Fruit fly (Drosophila melanogaster) whole organism, prepupa: ENCODE measurements around the gene Hsp26.

ENCODE experiments used
- Blimp-1 ChIP-seq: fragments of 200-800 bp; sonication (Bioruptor generic); optimal IDR thresholded peaks from 3 replicates; lab custom pipeline; 2017; ENCODE audit warnings: missing biosample characterization, missing genetic modification characterization, mild to moderate bottlenecking, moderate library complexity, missing genetic modification reagents
- CG10631 ChIP-seq: fragments of 200-800 bp; sonication (Bioruptor generic); optimal IDR thresholded peaks from 2 replicates; lab custom pipeline; 2016; ENCODE audit warnings: missing biosample characterization, missing genetic modification characterization
- CG10669 ChIP-seq: fragments of 200-800 bp; sonication (Bioruptor generic); optimal IDR thresholded peaks from 3 replicates; lab custom pipeline; 2018; ENCODE audit warnings: missing biosample characterization, mild to moderate bottlenecking, missing genetic modification characterization, moderate library complexity
- CG11294 ChIP-seq: fragments of 200-800 bp; sonication (Bioruptor generic); IDR thresholded peaks from 2 replicates; pipeline ENCODE4 v1.3.6; 2022; ENCODE audit warnings: missing biosample characterization, missing genetic modification characterization
- CG11762 ChIP-seq: fragments of 200-800 bp; sonication (Bioruptor generic); optimal IDR thresholded peaks from 3 replicates; lab custom pipeline; 2016; ENCODE audit warnings: missing biosample characterization, missing genetic modification characterization; ENCODE audit not compliant: insufficient read depth
- CG1621 ChIP-seq: fragments of 200-800 bp; sonication (Bioruptor generic); optimal IDR thresholded peaks from 3 replicates; lab custom pipeline; 2018; ENCODE audit warnings: missing biosample characterization, mild to moderate bottlenecking, missing genetic modification characterization
- CG16779 ChIP-seq: fragments of 200-800 bp; sonication (Bioruptor generic); optimal IDR thresholded peaks from 3 replicates; lab custom pipeline; 2017; ENCODE audit warnings: missing biosample characterization, mild to moderate bottlenecking, missing genetic modification characterization
- CG31627 ChIP-seq: fragments of 200-800 bp; sonication (Bioruptor generic); optimal IDR thresholded peaks from 3 replicates; lab custom pipeline; 2016; ENCODE audit warnings: missing biosample characterization, missing genetic modification characterization
- CG34406 ChIP-seq: fragments of 200-800 bp; sonication (Bioruptor generic); optimal IDR thresholded peaks from 3 replicates; lab custom pipeline; 2016; ENCODE audit warnings: missing biosample characterization, missing genetic modification characterization
- CG4318 ChIP-seq: fragments of 200-800 bp; sonication (Bioruptor generic); optimal IDR thresholded peaks from 3 replicates; lab custom pipeline; 2017; ENCODE audit warnings: missing biosample characterization, mild to moderate bottlenecking, missing genetic modification characterization
- CG6163 ChIP-seq: fragments of 200-800 bp; sonication (Bioruptor generic); IDR thresholded peaks from 3 replicates; pipeline ENCODE4 v1.3.6; 2022; ENCODE audit warnings: missing biosample characterization, missing genetic modification characterization
- CG6792 ChIP-seq: fragments of 200-800 bp; sonication (Bioruptor generic); optimal IDR thresholded peaks from 3 replicates; lab custom pipeline; 2016; ENCODE audit warnings: missing biosample characterization, missing genetic modification characterization
- CG6854 ChIP-seq: fragments of 200-800 bp; sonication (Bioruptor generic); optimal IDR thresholded peaks from 2 replicates; lab custom pipeline; 2017; ENCODE audit warnings: missing biosample characterization, mild to moderate bottlenecking, missing genetic modification characterization
- CG8319 ChIP-seq: fragments of 200-800 bp; sonication (Bioruptor generic); optimal IDR thresholded peaks from 3 replicates; lab custom pipeline; 2016; ENCODE audit warnings: missing biosample characterization, missing genetic modification characterization
- CG8632 ChIP-seq: fragments of 200-800 bp; sonication (Bioruptor generic); optimal IDR thresholded peaks from 3 replicates; lab custom pipeline; 2016; ENCODE audit warnings: missing biosample characterization, missing genetic modification characterization
- Eip75B ChIP-seq: fragments of 200-800 bp; sonication (Bioruptor generic); optimal IDR thresholded peaks from 3 replicates; lab custom pipeline; 2016; ENCODE audit warnings: missing biosample characterization, missing genetic modification characterization
- Eip78C ChIP-seq: fragments of 200-800 bp; sonication (Bioruptor generic); peaks from one replicate; lab custom pipeline; 2016; ENCODE audit warnings: missing biosample characterization, missing genetic modification characterization
- Eip93F ChIP-seq: fragments of 200-800 bp; sonication (Bioruptor generic); optimal IDR thresholded peaks from 2 replicates; lab custom pipeline; 2016; ENCODE audit warnings: missing biosample characterization, mild to moderate bottlenecking, missing genetic modification characterization
- Ets21C ChIP-seq: fragments of 200-800 bp; sonication (Bioruptor generic); optimal IDR thresholded peaks from 3 replicates; lab custom pipeline; 2016; ENCODE audit warnings: missing biosample characterization, missing genetic modification characterization
- Ets96B ChIP-seq: fragments of 200-800 bp; optimal IDR thresholded peaks from 2 replicates; lab custom pipeline; 2019; ENCODE audit warnings: missing biosample characterization, mild to moderate bottlenecking, missing genetic modification characterization, moderate library complexity
- Hr39 ChIP-seq: fragments of 200-800 bp; sonication (Bioruptor generic); optimal IDR thresholded peaks from 2 replicates; lab custom pipeline; 2016; ENCODE audit warnings: missing biosample characterization, missing genetic modification characterization
- Hr4 ChIP-seq: fragments of 200-800 bp; sonication (Bioruptor generic); optimal IDR thresholded peaks from 3 replicates; lab custom pipeline; 2016; ENCODE audit warnings: missing biosample characterization, missing genetic modification characterization
- Lpt ChIP-seq: fragments of 200-800 bp; sonication (Bioruptor generic); optimal IDR thresholded peaks from 3 replicates; lab custom pipeline; 2016; ENCODE audit warnings: missing biosample characterization, missing genetic modification characterization
- Smox ChIP-seq: fragments of 200-800 bp; sonication (Bioruptor generic); optimal IDR thresholded peaks from 3 replicates; lab custom pipeline; 2016; ENCODE audit warnings: missing biosample characterization, missing genetic modification characterization
- Sox102F ChIP-seq: fragments of 200-800 bp; sonication (Bioruptor generic); optimal IDR thresholded peaks from 2 replicates; lab custom pipeline; 2016; ENCODE audit warnings: missing biosample characterization, mild to moderate bottlenecking, missing genetic modification characterization
- Sox14 ChIP-seq: fragments of 200-800 bp; sonication (Bioruptor generic); optimal IDR thresholded peaks from 3 replicates; lab custom pipeline; 2016; ENCODE audit warnings: missing biosample characterization, missing genetic modification characterization
- Sox15 ChIP-seq: fragments of 200-800 bp; sonication (Bioruptor generic); optimal IDR thresholded peaks from 3 replicates; lab custom pipeline; 2016; ENCODE audit warnings: missing biosample characterization, missing genetic modification characterization
- cyc ChIP-seq: fragments of 200-800 bp; sonication (Bioruptor generic); optimal IDR thresholded peaks from 3 replicates; lab custom pipeline; 2016; ENCODE audit warnings: missing biosample characterization, missing genetic modification characterization
- dsx ChIP-seq: fragments of 200-800 bp; optimal IDR thresholded peaks from 3 replicates; lab custom pipeline; 2019; ENCODE audit warnings: missing biosample characterization, mild to moderate bottlenecking, missing genetic modification characterization, moderate library complexity; ENCODE audit not compliant: poor library complexity, severe bottlenecking
- fkh ChIP-seq: fragments of 200-800 bp; sonication (Bioruptor generic); optimal IDR thresholded peaks from 3 replicates; lab custom pipeline; 2017; ENCODE audit warnings: missing biosample characterization, mild to moderate bottlenecking, missing genetic modification characterization, moderate library complexity
- lz ChIP-seq: fragments of 200-800 bp; sonication (Bioruptor generic); optimal IDR thresholded peaks from 3 replicates; lab custom pipeline; 2016; ENCODE audit warnings: missing biosample characterization, missing genetic modification characterization
- net ChIP-seq: fragments of 200-800 bp; sonication (Bioruptor generic); optimal IDR thresholded peaks from 3 replicates; lab custom pipeline; 2016; ENCODE audit warnings: missing biosample characterization, missing genetic modification characterization
- ss ChIP-seq, 2 experiments: fragments of 200-800 bp; sonication (Bioruptor generic); optimal IDR thresholded peaks; 2 replicates in 1 of 2; 3 replicates in 1 of 2; lab custom pipeline; 2017 to 2018; ENCODE audit warnings: mild to moderate bottlenecking in 2 of 2, missing biosample characterization in 2 of 2, missing genetic modification characterization in 2 of 2, moderate library complexity in 1 of 2
- svp ChIP-seq: fragments of 200-800 bp; sonication (Bioruptor generic); peaks from one replicate; lab custom pipeline; 2016; ENCODE audit warnings: missing biosample characterization, missing genetic modification characterization
- vri ChIP-seq: fragments of 200-800 bp; sonication (Bioruptor generic); optimal IDR thresholded peaks from 3 replicates; lab custom pipeline; 2016; ENCODE audit warnings: missing biosample characterization, mild to moderate bottlenecking, missing genetic modification characterization

The Hsp26 gene

DNA sequence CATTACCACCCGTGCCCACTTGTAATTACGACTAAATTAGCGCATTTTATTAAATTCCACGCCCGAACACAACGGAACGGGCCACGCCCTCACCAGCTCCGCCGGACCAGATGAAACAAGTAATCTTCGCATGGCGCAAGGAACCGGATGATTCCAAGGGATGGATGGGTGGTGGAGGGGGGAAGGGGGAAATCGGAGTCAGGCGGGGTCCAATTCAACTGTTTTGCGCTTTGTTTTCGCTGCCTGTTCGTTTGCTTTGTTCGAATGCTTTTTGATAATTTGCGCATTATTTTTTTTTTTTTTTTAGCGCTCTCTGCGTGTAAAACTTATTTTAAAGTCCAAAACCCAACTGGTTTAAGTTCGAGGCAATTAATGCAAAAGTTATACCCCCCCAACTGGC lies 19.5 kb upstream of the Hsp26 start:
- TF ChIP-seq Hr4 (GFP tag; lab: Kevin White, UChicago), result no peak
- no peak for TF ChIP-seq cyc (GFP tag; lab: Kevin White, UChicago)
- TF ChIP-seq CG31627, result no peak
- no peak for TF ChIP-seq CG4318 (GFP tag; lab: Kevin White, UChicago)
- TF ChIP-seq vri, result no peak
- TF ChIP-seq Lpt (GFP tag; lab: Kevin White, UChicago), result no peak
- no peak for TF ChIP-seq CG6792 (GFP tag; lab: Kevin White, UChicago)
- TF ChIP-seq CG6163 (GFP tag; lab: Robert Waterston, UW), result no peak
- no peak for TF ChIP-seq CG11294 (GFP tag; lab: Robert Waterston, UW)
- TF ChIP-seq fkh, result no peak
- no peak for TF ChIP-seq net (GFP tag; lab: Kevin White, UChicago)
- TF ChIP-seq Eip75B (GFP tag; lab: Kevin White, UChicago), result no peak
- peak; percentile 76 for TF ChIP-seq CG1621 (tag; lab: Kevin White, UChicago)
- TF ChIP-seq CG10669 (GFP tag; lab: Kevin White, UChicago), result no peak
- TF ChIP-seq Hr39 (GFP tag; lab: Kevin White, UChicago), result no peak
- TF ChIP-seq Sox14 (GFP tag; lab: Kevin White, UChicago), result peak; percentile 21
- peak in 1 of 2 experiments; percentile 19 for TF ChIP-seq ss (GFP tag; optimal IDR thresholded peaks at IDR 0.05; lab: Kevin White, UChicago)
- no peak for TF ChIP-seq Sox102F
- peak; percentile 40 for TF ChIP-seq svp
- TF ChIP-seq dsx (GFP tag; lab: Kevin White, UChicago), result no peak
- TF ChIP-seq CG16779 (tag; lab: Kevin White, UChicago), result no peak
- no peak for TF ChIP-seq CG6854 (GFP tag; lab: Kevin White, UChicago)
- no peak for TF ChIP-seq CG11762 (GFP tag; lab: Kevin White, UChicago)
- no peak for TF ChIP-seq Smox (GFP tag; lab: Kevin White, UChicago)

- TF ChIP-seq Eip78C (GFP tag; lab: Kevin White, UChicago) (peak; percentile 29), Eip75B (GFP tag; lab: Kevin White, UChicago) (no peak), Ets21C (GFP tag; lab: Kevin White, UChicago) (no peak)
These were observed 18.8 kb upstream of the Hsp26 start for dm6 chr3L:9396038-9396437.

dm6 chr3L:9391340-9391980 lies 14.2 kb upstream of the Hsp26 start:
- TF ChIP-seq svp, result peak; percentile 78
- TF ChIP-seq Eip93F (GFP tag; lab: Kevin White, UChicago), result no peak

dm6 chr3L:9384445-9385079 lies 7.3 kb upstream of the Hsp26 start:
- TF ChIP-seq CG10631 (GFP tag; lab: Kevin White, UChicago) (no peak), CG10669 (GFP tag; lab: Kevin White, UChicago) (no peak), cyc (GFP tag; lab: Kevin White, UChicago) (no peak), CG11294 (GFP tag; lab: Robert Waterston, UW) (no peak), Blimp-1 (no peak), CG31627 (no peak), CG8632 (GFP tag; lab: Kevin White, UChicago) (no peak), CG8319 (no peak), Ets96B (tag; lab: Kevin White, UChicago) (no peak), Eip78C (GFP tag; lab: Kevin White, UChicago) (no peak), CG34406 (GFP tag; lab: Kevin White, UChicago) (no peak), Sox102F (no peak), lz (GFP tag; lab: Kevin White, UChicago) (no peak), Sox15 (GFP tag; lab: Kevin White, UChicago) (no peak)
